Fruit fly (Drosophila melanogaster) whole organism, embryonic: Measurements from ENCODE around the gene Ilp1.
A peak's percentile ranks its signal among the peaks of the same experiment; 100 is the strongest.

Source experiments
- BEAF-32 ChIP-seq: fragments of 200-800 bp; sonication (Bioruptor generic); optimal IDR thresholded peaks from 3 replicates; lab custom pipeline; 2017; ENCODE audit warnings: missing biosample characterization, missing genetic modification characterization, mild to moderate bottlenecking, moderate library complexity, missing genetic modification reagents
- CG10366 ChIP-seq: fragments of 200-800 bp; sonication (Bioruptor generic); IDR thresholded peaks from 2 replicates; pipeline ENCODE4 v1.3.6; 2022; ENCODE audit warnings: missing biosample characterization, missing genetic modification characterization
- CG12659 ChIP-seq: fragments of 200-800 bp; sonication (Bioruptor generic); optimal IDR thresholded peaks from 3 replicates; lab custom pipeline; 2017; ENCODE audit warnings: mild to moderate bottlenecking, missing biosample characterization, missing genetic modification reagents, missing genetic modification characterization
- CG12942 ChIP-seq: fragments of 200-800 bp; sonication (Bioruptor generic); optimal IDR thresholded peaks from 3 replicates; lab custom pipeline; 2016; ENCODE audit warnings: missing biosample characterization, missing genetic modification characterization
- CG13424 ChIP-seq: fragments of 200-800 bp; sonication (Bioruptor generic); optimal IDR thresholded peaks from 2 replicates; lab custom pipeline; 2019; ENCODE audit warnings: missing biosample characterization, mild to moderate bottlenecking, missing genetic modification characterization, moderate library complexity
- CG14860 ChIP-seq: fragments of 200-800 bp; sonication (Bioruptor generic); IDR thresholded peaks from 3 replicates; pipeline ENCODE4 v1.3.6; 2022; ENCODE audit warnings: missing biosample characterization, missing genetic modification characterization; ENCODE audit not compliant: partially characterized antibody
- CG15011 ChIP-seq: fragments of 200-800 bp; sonication (Bioruptor generic); optimal IDR thresholded peaks from 3 replicates; lab custom pipeline; 2018; ENCODE audit warnings: missing biosample characterization, mild to moderate bottlenecking, missing genetic modification characterization
- CG17186 ChIP-seq: fragments of 200-800 bp; sonication (Bioruptor generic); optimal IDR thresholded peaks from 3 replicates; lab custom pipeline; 2017; ENCODE audit warnings: missing biosample characterization, missing genetic modification reagents, missing genetic modification characterization
- CG17829 ChIP-seq: fragments of 200-800 bp; optimal IDR thresholded peaks from 2 replicates; lab custom pipeline; 2019; ENCODE audit warnings: missing biosample characterization, mild to moderate bottlenecking, missing genetic modification characterization, moderate library complexity
- CG18619 ChIP-seq: fragments of 200-800 bp; sonication (Bioruptor generic); optimal IDR thresholded peaks from 3 replicates; lab custom pipeline; 2017; ENCODE audit warnings: missing biosample characterization, mild to moderate bottlenecking, missing genetic modification characterization
- CG2678 ChIP-seq: fragments of 200-800 bp; sonication (Bioruptor generic); optimal IDR thresholded peaks from 3 replicates; lab custom pipeline; 2019; ENCODE audit warnings: missing biosample characterization, mild to moderate bottlenecking, missing genetic modification characterization, moderate library complexity
- CG3163 ChIP-seq: fragments of 200-800 bp; sonication (Bioruptor generic); optimal IDR thresholded peaks from 3 replicates; lab custom pipeline; 2016; ENCODE audit warnings: missing biosample characterization, missing genetic modification characterization
- CG32767 ChIP-seq: fragments of 200-800 bp; sonication (Bioruptor generic); IDR thresholded peaks from 2 replicates; pipeline ENCODE4 v1.3.6; 2022; ENCODE audit warnings: missing biosample characterization, missing genetic modification characterization
- CG34224 ChIP-seq: fragments of 200-800 bp; sonication (Bioruptor generic); IDR thresholded peaks from 3 replicates; pipeline ENCODE4 v1.3.6; 2022; ENCODE audit warnings: missing biosample characterization, missing genetic modification characterization; ENCODE audit not compliant: partially characterized antibody
- CG3995 ChIP-seq: fragments of 200-800 bp; sonication (Bioruptor generic); optimal IDR thresholded peaks from 3 replicates; lab custom pipeline; 2016; ENCODE audit warnings: missing biosample characterization, missing genetic modification characterization
- CG6175 ChIP-seq: fragments of 200-800 bp; sonication (Bioruptor generic); IDR thresholded peaks from 3 replicates; pipeline ENCODE4 v1.3.6; 2022; ENCODE audit warnings: missing biosample characterization, missing genetic modification characterization
- CG7745 ChIP-seq: fragments of 200-800 bp; sonication (Bioruptor generic); optimal IDR thresholded peaks from 2 replicates; lab custom pipeline; 2018; ENCODE audit warnings: missing biosample characterization, mild to moderate bottlenecking, missing genetic modification characterization, moderate library complexity
- CG8388 ChIP-seq: fragments of 200-800 bp; sonication (Bioruptor generic); optimal IDR thresholded peaks from 2 replicates; lab custom pipeline; 2019; ENCODE audit warnings: missing biosample characterization, mild to moderate bottlenecking, missing genetic modification characterization, moderate library complexity
- D19A ChIP-seq: fragments of 200-800 bp; optimal IDR thresholded peaks from 3 replicates; lab custom pipeline; 2019; ENCODE audit warnings: missing biosample characterization, mild to moderate bottlenecking, missing genetic modification characterization, moderate library complexity
- Fer3 ChIP-seq: fragments of 200-800 bp; sonication (Bioruptor generic); optimal IDR thresholded peaks from 2 replicates; lab custom pipeline; 2018; ENCODE audit warnings: missing biosample characterization, mild to moderate bottlenecking, missing genetic modification characterization, moderate library complexity
- H15 ChIP-seq: fragments of 200-800 bp; sonication (Bioruptor generic); IDR thresholded peaks from 3 replicates; pipeline ENCODE4 v1.3.6; 2022; ENCODE audit warnings: missing biosample characterization, missing genetic modification characterization
- Hr51 ChIP-seq, 2 experiments: fragments of 200-800 bp; sonication (Bioruptor generic); optimal IDR thresholded peaks; 2 replicates in 1 of 2; 3 replicates in 1 of 2; lab custom pipeline; 2016 to 2018; ENCODE audit warnings: missing biosample characterization in 2 of 2, missing genetic modification characterization in 2 of 2, mild to moderate bottlenecking in 1 of 2, moderate library complexity in 1 of 2
- MESR4 ChIP-seq: fragments of 200-800 bp; sonication (Bioruptor generic); optimal IDR thresholded peaks from 2 replicates; lab custom pipeline; 2018; ENCODE audit warnings: missing biosample characterization, mild to moderate bottlenecking, missing genetic modification characterization, moderate library complexity
- Max ChIP-seq: fragments of 200-800 bp; sonication (Bioruptor generic); optimal IDR thresholded peaks from 2 replicates; lab custom pipeline; 2016; ENCODE audit warnings: missing biosample characterization, mild to moderate bottlenecking, missing genetic modification characterization
- NfI ChIP-seq: fragments of 200-800 bp; sonication (Bioruptor generic); optimal IDR thresholded peaks from 3 replicates; lab custom pipeline; 2018; ENCODE audit warnings: missing biosample characterization, mild to moderate bottlenecking, missing genetic modification characterization, moderate library complexity
- Ptx1 ChIP-seq: fragments of 200-800 bp; sonication (Bioruptor generic); IDR thresholded peaks from 2 replicates; pipeline ENCODE4 v1.3.6; 2022; ENCODE audit warnings: missing biosample characterization, missing genetic modification characterization
- Rx ChIP-seq: fragments of 200-800 bp; sonication (Bioruptor generic); IDR thresholded peaks from 2 replicates; pipeline ENCODE4 v1.3.6; 2022; ENCODE audit warnings: missing biosample characterization, missing genetic modification characterization
- Six4 ChIP-seq: fragments of 200-800 bp; sonication (Bioruptor generic); optimal IDR thresholded peaks from 2 replicates; lab custom pipeline; 2016; ENCODE audit warnings: missing biosample characterization, missing genetic modification characterization
- Taf1 ChIP-seq: fragments of 200-800 bp; sonication (Bioruptor generic); IDR thresholded peaks from 2 replicates; pipeline ENCODE4 v1.3.6; 2022; ENCODE audit warnings: missing biosample characterization, missing genetic modification characterization
- abd-A ChIP-seq: fragments of 200-800 bp; sonication (Bioruptor generic); optimal IDR thresholded peaks from 3 replicates; lab custom pipeline; 2019; ENCODE audit warnings: missing biosample characterization, mild to moderate bottlenecking, missing genetic modification characterization, moderate library complexity
- aop ChIP-seq: fragments of 200-800 bp; sonication (Bioruptor generic); IDR thresholded peaks from 2 replicates; pipeline ENCODE4 v1.3.6; 2022; ENCODE audit warnings: missing biosample characterization, missing genetic modification characterization
- ap ChIP-seq: fragments of 200-800 bp; sonication (Bioruptor generic); IDR thresholded peaks from 2 replicates; pipeline ENCODE4 v1.3.6; 2022; ENCODE audit warnings: missing biosample characterization, missing genetic modification characterization
- ato ChIP-seq: fragments of 200-800 bp; sonication (Bioruptor generic); IDR thresholded peaks from 2 replicates; pipeline ENCODE4 v1.3.6; 2022; ENCODE audit warnings: missing biosample characterization, missing genetic modification characterization; ENCODE audit not compliant: partially characterized antibody
- cas ChIP-seq: fragments of 200-800 bp; sonication (Bioruptor generic); IDR thresholded peaks from 2 replicates; pipeline ENCODE4 v1.3.6; 2022; ENCODE audit warnings: missing biosample characterization, missing genetic modification characterization
- cg ChIP-seq: fragments of 200-800 bp; sonication (Bioruptor generic); optimal IDR thresholded peaks from 3 replicates; lab custom pipeline; 2019; ENCODE audit warnings: missing biosample characterization, mild to moderate bottlenecking, missing genetic modification characterization, moderate library complexity
- chif ChIP-seq, 2 experiments: fragments of 200-800 bp; sonication (Bioruptor generic); optimal IDR thresholded peaks; 3 replicates each; lab custom pipeline; 2016; ENCODE audit warnings: missing biosample characterization in 2 of 2, missing genetic modification characterization in 2 of 2
- chn ChIP-seq: fragments of 200-800 bp; sonication (Bioruptor generic); optimal IDR thresholded peaks from 2 replicates; lab custom pipeline; 2016; ENCODE audit warnings: missing biosample characterization, missing genetic modification characterization
- dpn ChIP-seq, 2 experiments: fragments of 200-800 bp; sonication (Bioruptor generic); optimal IDR thresholded peaks; 3 replicates each; lab custom pipeline; 2016; ENCODE audit warnings: missing biosample characterization in 2 of 2, missing genetic modification characterization in 2 of 2
- esg ChIP-seq: fragments of 200-800 bp; sonication (Bioruptor generic); conservative IDR thresholded peaks from 2 replicates; pipeline ENCODE4 v1.3.6; 2022; ENCODE audit warnings: missing biosample characterization, missing genetic modification characterization
- fru ChIP-seq: fragments of >200 bp; optimal IDR thresholded peaks from 2 replicates; lab custom pipeline; 2017
- gro ChIP-seq: fragments of 200-800 bp; sonication (Bioruptor generic); optimal IDR thresholded peaks from 2 replicates; lab custom pipeline; 2016; ENCODE audit warnings: missing biosample characterization, missing genetic modification characterization
- h ChIP-seq: fragments of >200 bp; optimal IDR thresholded peaks from 2 replicates; lab custom pipeline; 2017
- hkb ChIP-seq, 2 experiments: fragments of 200-800 bp in 1 of 2; fragments of >200 bp in 1 of 2; sonication (Bioruptor generic) in 1 of 2; IDR thresholded peaks in 1 of 2; optimal IDR thresholded peaks in 1 of 2; 2 replicates each; pipeline versions ENCODE4 v1.3.6 to Lab custom; 2017 to 2022; ENCODE audit warnings: missing biosample characterization in 1 of 2, missing genetic modification characterization in 1 of 2
- insv ChIP-seq, 2 experiments: fragments of 200-800 bp; sonication (Bioruptor generic); optimal IDR thresholded peaks; 3 replicates each; lab custom pipeline; 2016 to 2018; ENCODE audit warnings: missing biosample characterization in 2 of 2, missing genetic modification characterization in 2 of 2
- luna ChIP-seq: fragments of 200-800 bp; sonication (Bioruptor generic); optimal IDR thresholded peaks from 2 replicates; lab custom pipeline; 2016; ENCODE audit warnings: missing biosample characterization, missing genetic modification characterization
- oc ChIP-seq: fragments of 200-800 bp; sonication (Bioruptor generic); optimal IDR thresholded peaks from 2 replicates; lab custom pipeline; 2018; ENCODE audit warnings: missing biosample characterization, mild to moderate bottlenecking, missing genetic modification characterization, moderate library complexity
- repo ChIP-seq: fragments of 200-800 bp; sonication (Bioruptor generic); optimal IDR thresholded peaks from 2 replicates; lab custom pipeline; 2016; ENCODE audit warnings: missing biosample characterization, missing genetic modification characterization
- sisA ChIP-seq: fragments of 200-800 bp; sonication (Bioruptor generic); IDR thresholded peaks from 2 replicates; pipeline ENCODE4 v1.3.6; 2022; ENCODE audit warnings: missing biosample characterization, missing genetic modification characterization
- ssp ChIP-seq: fragments of 200-800 bp; sonication (Bioruptor generic); IDR thresholded peaks from 2 replicates; pipeline ENCODE4 v1.3.6; 2022; ENCODE audit warnings: missing biosample characterization, missing genetic modification characterization
- tup ChIP-seq: fragments of 200-800 bp; sonication (Bioruptor generic); optimal IDR thresholded peaks from 2 replicates; lab custom pipeline; 2016; ENCODE audit warnings: missing biosample characterization, mild to moderate bottlenecking, missing genetic modification characterization, moderate library complexity
- vfl ChIP-seq: fragments of 200-800 bp; sonication (Bioruptor generic); optimal IDR thresholded peaks from 2 replicates; lab custom pipeline; 2016; ENCODE audit warnings: missing biosample characterization, missing genetic modification characterization
- yki ChIP-seq: fragments of >200 bp; optimal IDR thresholded peaks from 3 replicates; lab custom pipeline; 2018

Gene Ilp1

dm6 chr3L:9838534-9838933 lies 40.3 kb downstream of the Ilp1 start, which contains the start of gene Cdk8 (continued):
- TF ChIP-seq CG8388 (GFP tag; lab: Kevin White, UChicago) = peak; percentile 47
- TF ChIP-seq CG6175 (GFP tag; lab: Robert Waterston, UW) = no peak
- no peak for TF ChIP-seq hkb (optimal IDR thresholded peaks at IDR 0.05; lab: Kevin White, UChicago)
- peak; percentile 63 for TF ChIP-seq hkb (GFP tag; IDR thresholded peaks at IDR 0.05; lab: Robert Waterston, UW)
- no peak for TF ChIP-seq cas (GFP tag; lab: Robert Waterston, UW)
- peak; percentile 9 for TF ChIP-seq chn (GFP tag; lab: Kevin White, UChicago)
- TF ChIP-seq dpn (GFP tag; optimal IDR thresholded peaks at IDR 0.05; lab: Kevin White, UChicago) = peak in 1 of 2 experiments; percentile 57
- TF ChIP-seq sisA (GFP tag; lab: Robert Waterston, UW) = no peak
- TF ChIP-seq Six4 (GFP tag; lab: Kevin White, UChicago) = no peak
- TF ChIP-seq CG3163 = no peak
- no peak for TF ChIP-seq CG3995
- no peak for TF ChIP-seq Ptx1 (GFP tag; lab: Robert Waterston, UW)
- no peak for TF ChIP-seq Hr51 (GFP tag; optimal IDR thresholded peaks at IDR 0.05; lab: Kevin White, UChicago)
- no peak for TF ChIP-seq CG7745 (tag; lab: Kevin White, UChicago)
- TF ChIP-seq ato (GFP tag; lab: Robert Waterston, UW) = no peak
- no peak for TF ChIP-seq CG32767 (GFP tag; lab: Robert Waterston, UW)
- TF ChIP-seq CG18619 (GFP tag; lab: Kevin White, UChicago) = no peak
- no peak for TF ChIP-seq D19A (tag; lab: Kevin White, UChicago)
- peak; percentile 21 for TF ChIP-seq NfI (GFP tag; lab: Kevin White, UChicago)
- TF ChIP-seq repo (GFP tag; lab: Kevin White, UChicago) = no peak
- no peak for TF ChIP-seq abd-A (tag; lab: Kevin White, UChicago)
- TF ChIP-seq CG2678 (tag; lab: Kevin White, UChicago) = no peak
- peak; percentile 60 for TF ChIP-seq CG12659 (GFP tag; lab: Kevin White, UChicago)
- no peak for TF ChIP-seq insv (GFP tag; optimal IDR thresholded peaks at IDR 0.05; lab: Kevin White, UChicago)
- TF ChIP-seq CG34224 = no peak
- no peak for TF ChIP-seq CG15011
- peak; percentile 44 for TF ChIP-seq Fer3 (tag; lab: Kevin White, UChicago)
- no peak for TF ChIP-seq Taf1 (GFP tag; lab: Robert Waterston, UW)
- TF ChIP-seq yki (lab: Kevin White, UChicago) = no peak
- no peak for TF ChIP-seq Rx (GFP tag; lab: Robert Waterston, UW)
- TF ChIP-seq oc = no peak
- no peak for TF ChIP-seq ssp
- no peak for TF ChIP-seq fru (lab: Kevin White, UChicago)
- TF ChIP-seq CG17186 (GFP tag; lab: Kevin White, UChicago) = no peak
- TF ChIP-seq CG12942 (GFP tag; lab: Kevin White, UChicago) = peak; percentile 25
- no peak for TF ChIP-seq h (lab: Kevin White, UChicago)
- TF ChIP-seq tup = no peak
- peak; percentile 39 for TF ChIP-seq gro (GFP tag; lab: Kevin White, UChicago)
- no peak for TF ChIP-seq H15
- TF ChIP-seq CG14860 (GFP tag; lab: Robert Waterston, UW) = no peak
- peak in 1 of 2 experiments; percentile 2 for TF ChIP-seq chif (GFP tag; optimal IDR thresholded peaks at IDR 0.05; lab: Kevin White, UChicago)
- no peak for TF ChIP-seq Max (GFP tag; lab: Kevin White, UChicago)
- TF ChIP-seq vfl = peak; percentile 8
- TF ChIP-seq luna (GFP tag; lab: Kevin White, UChicago) = no peak
- TF ChIP-seq CG13424 (tag; lab: Kevin White, UChicago) = peak; percentile 56
- TF ChIP-seq CG17829 = peak; percentile 58
- no peak for TF ChIP-seq cg
- TF ChIP-seq ap (GFP tag; lab: Robert Waterston, UW) = no peak
- TF ChIP-seq MESR4 (GFP tag; lab: Kevin White, UChicago) = peak; percentile 26
- no peak for TF ChIP-seq esg
- TF ChIP-seq aop (GFP tag; lab: Robert Waterston, UW) = no peak
- TF ChIP-seq BEAF-32 (GFP tag; lab: Kevin White, UChicago) = peak; percentile 18
- no peak for TF ChIP-seq CG10366 (GFP tag; lab: Robert Waterston, UW)
